Fruit fly (Drosophila melanogaster): ENCODE results near the gene Remo.
A peak's percentile ranks its signal among the peaks of the same experiment; 100 is the strongest.

Remo gene

DNA sequence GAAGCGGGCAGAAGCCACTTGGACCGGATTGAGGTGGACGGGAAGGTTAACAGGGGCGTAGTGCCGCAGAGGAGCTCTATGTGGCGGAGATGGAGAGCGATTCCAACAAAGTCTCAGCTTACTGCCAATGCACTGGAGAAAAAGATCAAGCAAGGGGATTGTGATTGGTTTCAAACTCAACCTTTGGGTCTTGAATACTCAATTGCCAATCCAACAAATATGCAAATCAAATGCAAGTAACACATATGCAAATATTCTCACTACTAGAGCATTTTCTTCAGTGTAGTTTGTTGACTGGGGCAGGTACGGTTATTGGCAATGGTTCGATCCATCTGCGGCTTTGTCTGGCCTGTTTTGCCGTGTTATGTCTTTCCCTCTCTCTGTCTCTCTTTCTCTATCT is 36.5 kb upstream of the Remo start (continued):
- peak; percentile 77 for TF ChIP-seq CG2120 (GFP tag; optimal IDR thresholded peaks at IDR 0.05)
- TF ChIP-seq tx (GFP tag; optimal IDR thresholded peaks at IDR 0.05), result peak; percentile 73
- peak; percentile 34 for TF ChIP-seq CG18476 (GFP tag; optimal IDR thresholded peaks at IDR 0.05)
- peak; percentile 71 for TF ChIP-seq shn (GFP tag; optimal IDR thresholded peaks at IDR 0.05)
- no peak for TF ChIP-seq prd (optimal IDR thresholded peaks at IDR 0.05)
- peak; percentile 81 for TF ChIP-seq prd (GFP tag; IDR thresholded peaks at IDR 0.05)
- TF ChIP-seq Doc2 (GFP tag; IDR thresholded peaks at IDR 0.05), result peak; percentile 56
- peak; percentile 49 for TF ChIP-seq CG10274 (GFP tag; optimal IDR thresholded peaks at IDR 0.05)
- peak; percentile 64 for TF ChIP-seq CG12391 (tag; optimal IDR thresholded peaks at IDR 0.05)
- no peak for TF ChIP-seq Spps (tag; optimal IDR thresholded peaks at IDR 0.05)
- TF ChIP-seq CG1792 (GFP tag; optimal IDR thresholded peaks at IDR 0.05), result peak; percentile 75
- TF ChIP-seq rib (GFP tag; IDR thresholded peaks at IDR 0.05), result peak; percentile 63; the same call in 1 of the 2 replicates
- peak; percentile 79 for TF ChIP-seq zfh1 (GFP tag; IDR thresholded peaks at IDR 0.05)
- TF ChIP-seq CG7786 (GFP tag; optimal IDR thresholded peaks at IDR 0.05), result peak; percentile 71
- 0 out of 2 replicates have a peak, but pooled peaks have one; percentile 29 for TF ChIP-seq CkIIα-i1 (GFP tag; IDR thresholded peaks at IDR 0.05)
- peak; percentile 65 for TF ChIP-seq CG8944 (GFP tag; optimal IDR thresholded peaks at IDR 0.05)
- TF ChIP-seq CG3065 (GFP tag; optimal IDR thresholded peaks at IDR 0.05), result peak; percentile 25
- TF ChIP-seq CG6854 (GFP tag; optimal IDR thresholded peaks at IDR 0.05), result peak; percentile 44
- peak; percentile 74 for TF ChIP-seq Camta (GFP tag; optimal IDR thresholded peaks at IDR 0.05)
- TF ChIP-seq CG17186 (GFP tag; optimal IDR thresholded peaks at IDR 0.05), result peak; percentile 29
- TF ChIP-seq ac (GFP tag; optimal IDR thresholded peaks at IDR 0.05), result no peak
- peak; percentile 83 for TF ChIP-seq Dip3 (GFP tag; optimal IDR thresholded peaks at IDR 0.05)
- peak; percentile 83 for TF ChIP-seq CG14441 (GFP tag; IDR thresholded peaks at IDR 0.05)
- TF ChIP-seq Abd-B (GFP tag; optimal IDR thresholded peaks at IDR 0.05), result peak; percentile 68
- TF ChIP-seq CG14014 (GFP tag; IDR thresholded peaks at IDR 0.05), result peak; percentile 64; the same call in 1 of the 2 replicates
- TF ChIP-seq ap (GFP tag; IDR thresholded peaks at IDR 0.05), result peak; percentile 59
- TF ChIP-seq lbe (GFP tag; optimal IDR thresholded peaks at IDR 0.05), result peak; percentile 89
- TF ChIP-seq insv (GFP tag; optimal IDR thresholded peaks at IDR 0.05), result no peak
- peak; percentile 65 for TF ChIP-seq CG8924 (tag; optimal IDR thresholded peaks at IDR 0.05)
- TF ChIP-seq ems (GFP tag; optimal IDR thresholded peaks at IDR 0.05), result peak; percentile 47
- TF ChIP-seq HLH3B (GFP tag; IDR thresholded peaks at IDR 0.05), result peak; percentile 81
- peak; percentile 61; the same call in 1 of the 2 replicates for TF ChIP-seq dati (GFP tag; IDR thresholded peaks at IDR 0.05)
- TF ChIP-seq HHEX (GFP tag; optimal IDR thresholded peaks at IDR 0.05), result peak; percentile 80
- TF ChIP-seq tio (GFP tag; optimal IDR thresholded peaks at IDR 0.05), result peak; percentile 60
- peak; percentile 74 for TF ChIP-seq nerfin-1 (tag; optimal IDR thresholded peaks at IDR 0.05)
- no peak for TF ChIP-seq CG3838 (GFP tag; optimal IDR thresholded peaks at IDR 0.05)
- peak; percentile 70 for TF ChIP-seq CG1233 (GFP tag; optimal IDR thresholded peaks at IDR 0.05)
- peak; percentile 60; the same call in 2 of the 3 replicates for TF ChIP-seq CG17361 (GFP tag; IDR thresholded peaks at IDR 0.05)
- no peak for TF ChIP-seq CG10565 (GFP tag; optimal IDR thresholded peaks at IDR 0.05)
- TF ChIP-seq hkb (optimal IDR thresholded peaks at IDR 0.05), result no peak
- TF ChIP-seq hkb (GFP tag; IDR thresholded peaks at IDR 0.05), result peak; percentile 75
- TF ChIP-seq gsb-n (tag; optimal IDR thresholded peaks at IDR 0.05), result peak; percentile 46
- TF ChIP-seq ato (GFP tag; IDR thresholded peaks at IDR 0.05; ENCODE audit: partially characterized antibody), result no peak
- TF ChIP-seq hth (optimal IDR thresholded peaks at IDR 0.05), result no peak
- TF ChIP-seq Awh (GFP tag; IDR thresholded peaks at IDR 0.05), result peak; percentile 66
- peak; percentile 53 for TF ChIP-seq CG11398 (GFP tag; optimal IDR thresholded peaks at IDR 0.05)
- TF ChIP-seq pan (optimal IDR thresholded peaks at IDR 0.05), result no peak
- peak in 1 of 2 experiments; percentile 76 for TF ChIP-seq pan (GFP tag; optimal IDR thresholded peaks at IDR 0.05 in 1 of 2, IDR thresholded peaks at IDR 0.05 in 1 of 2)
- peak; percentile 73 for TF ChIP-seq esg (GFP tag; conservative IDR thresholded peaks at IDR 0.05)
- peak; percentile 4 for TF ChIP-seq kni (GFP tag; optimal IDR thresholded peaks at IDR 0.05)
- TF ChIP-seq hbn (GFP tag; IDR thresholded peaks at IDR 0.05; ENCODE audit: partially characterized antibody), result no peak
- TF ChIP-seq GATAe (GFP tag; conservative IDR thresholded peaks at IDR 0.05), result no peak
